Fruit fly (Drosophila melanogaster) whole organism, pupa: ENCODE data around the gene MED18.

Experiments
- CG15710 ChIP-seq: fragments of 200-800 bp; sonication (Bioruptor generic); optimal IDR thresholded peaks from 2 replicates; lab custom pipeline; 2018; ENCODE audit warnings: missing biosample characterization, mild to moderate bottlenecking, missing genetic modification characterization, moderate library complexity
- Pif1A ChIP-seq: fragments of 200-800 bp; sonication (Bioruptor generic); optimal IDR thresholded peaks from 3 replicates; lab custom pipeline; 2016; ENCODE audit warnings: missing biosample characterization, missing genetic modification characterization
- Snoo ChIP-seq: fragments of 200-800 bp; sonication (Bioruptor generic); optimal IDR thresholded peaks from 3 replicates; lab custom pipeline; 2017; ENCODE audit warnings: missing biosample characterization, mild to moderate bottlenecking, missing genetic modification characterization, inconsistent platforms
- rn ChIP-seq: fragments of 200-800 bp; sonication (Bioruptor generic); IDR thresholded peaks from 2 replicates; pipeline ENCODE4 v1.3.6; 2022; ENCODE audit warnings: missing biosample characterization, missing genetic modification characterization

DNA sequence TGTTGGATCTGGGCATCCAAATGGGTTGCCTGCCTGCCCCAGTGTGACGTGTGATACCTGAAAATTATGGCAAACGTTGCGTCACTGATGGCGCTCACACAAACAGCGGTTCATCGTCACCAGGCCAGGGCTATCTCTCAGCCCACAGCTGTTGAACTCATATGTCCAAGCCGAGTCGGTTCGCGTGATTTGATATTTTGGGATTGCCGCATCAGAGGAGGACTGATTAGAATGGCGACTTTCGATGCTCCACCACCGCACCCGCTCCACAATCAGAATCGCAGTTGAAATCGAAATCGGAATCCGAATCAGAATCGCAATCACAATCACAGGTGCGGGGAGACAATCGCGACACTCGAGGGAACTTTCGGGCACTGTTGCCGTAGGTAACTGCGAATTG, 18.0 kb upstream of the MED18 start:
- TF ChIP-seq Pif1A, result no peak
- no peak for TF ChIP-seq Snoo (tag; lab: Kevin White, UChicago)
- TF ChIP-seq CG15710 (tag; lab: Kevin White, UChicago), result no peak
- TF ChIP-seq rn (GFP tag; lab: Robert Waterston, UW), result no peak
